Worm (Caenorhabditis elegans) whole organism, young adult: ENCODE results near the gene T28D6.5.

Experiments
- B0019.2 ChIP-seq: fragments of 200-800 bp; sonication (Bioruptor generic); conservative IDR thresholded peaks from 2 replicates; pipeline ENCODE4 v1.3.6; 2022; ENCODE audit warnings: missing genetic modification reagents, missing genetic modification characterization, missing compliant biosample characterization
- D2030.7 ChIP-seq: fragments of 200-800 bp; sonication (Bioruptor generic); IDR thresholded peaks from 2 replicates; pipeline ENCODE4 v1.3.6; 2022; ENCODE audit warnings: missing genetic modification reagents, missing genetic modification characterization, missing compliant biosample characterization
- F10E7.11 ChIP-seq: sonication (generic microtip); optimal IDR thresholded peaks from 2 replicates; lab custom pipeline; 2017; ENCODE audit warnings: mild to moderate bottlenecking, missing genetic modification characterization, moderate library complexity, missing compliant biosample characterization
- F22D6.2 ChIP-seq: sonication (generic microtip); optimal IDR thresholded peaks from 2 replicates; lab custom pipeline; 2016; ENCODE audit warnings: mild to moderate bottlenecking, missing genetic modification characterization, missing compliant biosample characterization
- F39B2.1 ChIP-seq: fragments of 200-800 bp; sonication (Bioruptor generic); IDR thresholded peaks from 2 replicates; pipeline ENCODE4 v1.3.6; 2022; ENCODE audit warnings: missing genetic modification reagents, missing genetic modification characterization, missing compliant biosample characterization
- F52B5.7 ChIP-seq: sonication (generic microtip); optimal IDR thresholded peaks from 2 replicates; lab custom pipeline; 2016; ENCODE audit warnings: mild to moderate bottlenecking, missing genetic modification characterization, missing compliant biosample characterization
- F55B11.4 ChIP-seq: sonication (generic microtip); optimal IDR thresholded peaks from 2 replicates; lab custom pipeline; 2016; ENCODE audit warnings: missing compliant biosample characterization, missing genetic modification characterization, borderline replicate concordance; ENCODE audit not compliant: insufficient read depth
- F57C9.4 ChIP-seq: sonication (generic microtip); optimal IDR thresholded peaks from 2 replicates; lab custom pipeline; 2017; ENCODE audit warnings: mild to moderate bottlenecking, missing genetic modification characterization, missing compliant biosample characterization
- K12H6.12 ChIP-seq: fragments of 200-800 bp; sonication (Bioruptor generic); optimal IDR thresholded peaks from 2 replicates; lab custom pipeline; 2018; ENCODE audit warnings: mild to moderate bottlenecking, missing genetic modification characterization, missing compliant biosample characterization
- Y53F4B.3 ChIP-seq: fragments of 200-800 bp; sonication (Bioruptor generic); IDR thresholded peaks from 2 replicates; pipeline ENCODE4 v1.3.6; 2022; ENCODE audit warnings: missing genetic modification reagents, missing genetic modification characterization, missing compliant biosample characterization
- Y56A3A.18 ChIP-seq: fragments of 200-800 bp; sonication (Bioruptor generic); IDR thresholded peaks from 2 replicates; pipeline ENCODE4 v1.3.6; 2022; ENCODE audit warnings: missing genetic modification reagents, missing genetic modification characterization, missing compliant biosample characterization
- Y95B8A.8 ChIP-seq: fragments of 200-800 bp; sonication (Bioruptor generic); IDR thresholded peaks from 2 replicates; pipeline ENCODE4 v1.3.6; 2022; ENCODE audit warnings: missing genetic modification reagents, missing genetic modification characterization, missing compliant biosample characterization
- aptf-3 ChIP-seq: fragments of 200-800 bp; sonication (Bioruptor generic); IDR thresholded peaks from 2 replicates; pipeline ENCODE4 v1.3.6; 2022; ENCODE audit warnings: missing genetic modification characterization, missing compliant biosample characterization
- atf-7 ChIP-seq: sonication (generic microtip); optimal IDR thresholded peaks from 2 replicates; lab custom pipeline; 2017; ENCODE audit warnings: mild to moderate bottlenecking, missing genetic modification characterization, missing compliant biosample characterization
- attf-5 ChIP-seq: fragments of 200-800 bp; sonication (Bioruptor generic); optimal IDR thresholded peaks from 2 replicates; lab custom pipeline; 2018; ENCODE audit warnings: mild to moderate bottlenecking, missing genetic modification characterization, missing compliant biosample characterization
- bed-2 ChIP-seq: fragments of 200-800 bp; sonication (Bioruptor generic); IDR thresholded peaks from 2 replicates; pipeline ENCODE4 v1.3.6; 2022; ENCODE audit warnings: missing genetic modification reagents, missing genetic modification characterization, missing compliant biosample characterization
- cebp-2 ChIP-seq: fragments of 200-800 bp; sonication (Bioruptor generic); IDR thresholded peaks from 2 replicates; pipeline ENCODE4 v1.3.6; 2022; ENCODE audit warnings: missing genetic modification characterization, missing compliant biosample characterization
- ceh-100 ChIP-seq: fragments of 200-800 bp; sonication (Bioruptor generic); IDR thresholded peaks from 2 replicates; pipeline ENCODE4 v1.3.6; 2022; ENCODE audit warnings: missing genetic modification reagents, missing genetic modification characterization, missing compliant biosample characterization
- ceh-40 ChIP-seq: fragments of 200-800 bp; sonication (Bioruptor generic); IDR thresholded peaks from 2 replicates; pipeline ENCODE4 v1.3.6; 2022; ENCODE audit warnings: missing genetic modification characterization, missing compliant biosample characterization
- ceh-91 ChIP-seq: fragments of 200-800 bp; sonication (Bioruptor generic); IDR thresholded peaks from 2 replicates; pipeline ENCODE4 v1.3.6; 2022; ENCODE audit warnings: missing genetic modification reagents, missing genetic modification characterization, missing compliant biosample characterization
- die-1 ChIP-seq: sonication (generic microtip); optimal IDR thresholded peaks from 2 replicates; lab custom pipeline; 2016; ENCODE audit warnings: missing genotype, mild to moderate bottlenecking, missing genetic modification characterization, missing compliant biosample characterization
- hmg-1.2 ChIP-seq: fragments of 200-800 bp; sonication (Bioruptor generic); IDR thresholded peaks from 2 replicates; pipeline ENCODE4 v1.3.6; 2022; ENCODE audit warnings: missing genetic modification reagents, missing genetic modification characterization, missing compliant biosample characterization
- hmg-20 ChIP-seq: fragments of 200-800 bp; sonication (Bioruptor generic); IDR thresholded peaks from 2 replicates; pipeline ENCODE4 v1.3.6; 2022; ENCODE audit warnings: missing genetic modification reagents, missing genetic modification characterization, missing compliant biosample characterization
- lag-1 ChIP-seq: fragments of 200-800 bp; sonication (Bioruptor generic); IDR thresholded peaks from 2 replicates; pipeline ENCODE4 v1.3.6; 2022; ENCODE audit warnings: missing genetic modification reagents, missing genetic modification characterization, missing compliant biosample characterization
- lin-26 ChIP-seq: fragments of 200-800 bp; sonication (Bioruptor generic); IDR thresholded peaks from 2 replicates; pipeline ENCODE4 v1.3.6; 2022; ENCODE audit warnings: missing genetic modification reagents, missing genetic modification characterization, missing compliant biosample characterization
- lin-40 ChIP-seq: sonication (generic microtip); optimal IDR thresholded peaks from 2 replicates; lab custom pipeline; 2016; ENCODE audit warnings: missing genetic modification characterization, mild to moderate bottlenecking, missing compliant biosample characterization, missing genotype, missing genetic modification reagents
- lin-54 ChIP-seq: fragments of 200-800 bp; sonication (Bioruptor generic); optimal IDR thresholded peaks from 2 replicates; lab custom pipeline; 2018; ENCODE audit warnings: mild to moderate bottlenecking, missing genetic modification characterization, missing compliant biosample characterization
- lsl-1 ChIP-seq: fragments of 200-800 bp; sonication (Bioruptor generic); optimal IDR thresholded peaks from 2 replicates; lab custom pipeline; 2018; ENCODE audit warnings: mild to moderate bottlenecking, missing genetic modification characterization, moderate library complexity, missing compliant biosample characterization
- lsy-27 ChIP-seq: sonication (generic microtip); optimal IDR thresholded peaks from 2 replicates; lab custom pipeline; 2017; ENCODE audit warnings: missing genetic modification characterization, mild to moderate bottlenecking, missing compliant biosample characterization, antibody characterized with exemption, missing genotype, borderline replicate concordance; ENCODE audit not compliant: insufficient read depth
- madf-10 ChIP-seq: sonication (generic microtip); optimal IDR thresholded peaks from 2 replicates; lab custom pipeline; 2016; ENCODE audit warnings: mild to moderate bottlenecking, missing genetic modification characterization, missing compliant biosample characterization
- mcd-1 ChIP-seq: fragments of 200-800 bp; sonication (Bioruptor generic); IDR thresholded peaks from 2 replicates; pipeline ENCODE4 v1.3.6; 2022; ENCODE audit warnings: missing genetic modification reagents, missing genetic modification characterization, missing compliant biosample characterization
- nfya-2 ChIP-seq: fragments of 200-800 bp; sonication (Bioruptor generic); IDR thresholded peaks from 2 replicates; pipeline ENCODE4 v1.3.6; 2022; ENCODE audit warnings: missing genetic modification reagents, missing genetic modification characterization, missing compliant biosample characterization
- nhr-80 ChIP-seq: sonication (generic microtip); optimal IDR thresholded peaks from 2 replicates; lab custom pipeline; 2016; ENCODE audit warnings: missing genetic modification characterization, missing compliant biosample characterization
- nhr-90 ChIP-seq: sonication (generic microtip); optimal IDR thresholded peaks from 2 replicates; lab custom pipeline; 2016; ENCODE audit warnings: missing genotype, mild to moderate bottlenecking, missing genetic modification characterization, missing compliant biosample characterization
- rcor-1 ChIP-seq: fragments of 200-800 bp; sonication (Bioruptor generic); IDR thresholded peaks from 2 replicates; pipeline ENCODE4 v1.3.6; 2022; ENCODE audit warnings: missing genetic modification reagents, missing genetic modification characterization, missing compliant biosample characterization
- rec-8 ChIP-seq, 2 experiments: sonication (generic microtip); optimal IDR thresholded peaks; 2 replicates each; lab custom pipeline; 2016; ENCODE audit warnings: mild to moderate bottlenecking in 2 of 2, missing genetic modification characterization in 2 of 2, missing genetic modification reagents in 2 of 2, missing genotype in 2 of 2, missing biosample characterization in 1 of 2, missing compliant biosample characterization in 1 of 2, moderate library complexity in 1 of 2
- sea-2 ChIP-seq: fragments of 200-800 bp; sonication (Bioruptor generic); IDR thresholded peaks from 2 replicates; pipeline ENCODE4 v1.3.6; 2022; ENCODE audit warnings: missing genetic modification characterization, missing compliant biosample characterization
- snpc-1.1 ChIP-seq: sonication (generic microtip); optimal IDR thresholded peaks from 2 replicates; lab custom pipeline; 2017; ENCODE audit warnings: missing genetic modification characterization, mild to moderate bottlenecking, missing compliant biosample characterization, antibody characterized with exemption, moderate library complexity, missing genotype, missing genetic modification reagents; ENCODE audit not compliant: insufficient read depth
- snpc-1.3 ChIP-seq: sonication (generic microtip); optimal IDR thresholded peaks from 2 replicates; lab custom pipeline; 2017; ENCODE audit warnings: missing genetic modification characterization, mild to moderate bottlenecking, missing compliant biosample characterization, antibody characterized with exemption, moderate library complexity, missing genotype, missing genetic modification reagents; ENCODE audit not compliant: insufficient read depth
- snpc-3.4 ChIP-seq: sonication (generic microtip); optimal IDR thresholded peaks from 2 replicates; lab custom pipeline; 2017; ENCODE audit warnings: missing genetic modification characterization, mild to moderate bottlenecking, missing compliant biosample characterization, antibody characterized with exemption, moderate library complexity, missing genotype, missing genetic modification reagents
- snpc-4 ChIP-seq, 5 experiments: fragments of 150-350 bp in 1 of 5; sonication (generic microtip) in 4 of 5; optimal IDR thresholded peaks; 2 replicates each; lab custom pipeline; 2014 to 2018; ENCODE audit warnings: missing genetic modification characterization in 5 of 5, missing biosample characterization in 3 of 5, antibody characterized with exemption in 2 of 5, mild to moderate bottlenecking in 2 of 5, missing compliant biosample characterization in 2 of 5, missing genotype in 2 of 5, moderate library complexity in 2 of 5, missing genetic modification reagents in 1 of 5
- sptf-2 ChIP-seq: fragments of 200-800 bp; sonication (Bioruptor generic); optimal IDR thresholded peaks from 2 replicates; lab custom pipeline; 2018; ENCODE audit warnings: mild to moderate bottlenecking, missing genetic modification characterization, missing compliant biosample characterization
- tbp1 ChIP-seq: fragments of 200-800 bp; sonication (Bioruptor generic); optimal IDR thresholded peaks from 2 replicates; lab custom pipeline; 2018; ENCODE audit warnings: mild to moderate bottlenecking, missing genetic modification characterization, missing compliant biosample characterization
- zfh-2 ChIP-seq: fragments of 200-800 bp; sonication (Bioruptor generic); conservative IDR thresholded peaks from 2 replicates; pipeline ENCODE4 v1.3.6; 2022; ENCODE audit warnings: missing genetic modification reagents, missing genetic modification characterization, missing compliant biosample characterization
- ztf-22 ChIP-seq: fragments of 200-800 bp; sonication (Bioruptor generic); optimal IDR thresholded peaks from 2 replicates; lab custom pipeline; 2018; ENCODE audit warnings: mild to moderate bottlenecking, missing genetic modification characterization, moderate library complexity, missing compliant biosample characterization
- ztf-26 ChIP-seq: sonication (generic microtip); optimal IDR thresholded peaks from 2 replicates; lab custom pipeline; 2017; ENCODE audit warnings: missing genetic modification characterization, missing compliant biosample characterization
- ztf-3 ChIP-seq: fragments of 200-800 bp; sonication (Bioruptor generic); optimal IDR thresholded peaks from 2 replicates; lab custom pipeline; 2018; ENCODE audit warnings: mild to moderate bottlenecking, missing genetic modification characterization, missing compliant biosample characterization

The T28D6.5 gene

ce11 chrIII:11353499-11353898 lies 20.0 kb downstream of the T28D6.5 start (continued):
- TF ChIP-seq B0019.2 (GFP tag; lab: Robert Waterston, UW) (no peak), attf-5 (GFP tag; lab: Kevin White, UChicago) (peak; percentile 3), nhr-90 (tag; lab: Kevin White, UChicago) (peak; percentile 15), lin-26 (GFP tag; lab: Robert Waterston, UW) (peak; percentile 81), Y53F4B.3 (GFP tag; lab: Robert Waterston, UW) (no peak), ztf-26 (no peak), hmg-20 (GFP tag; lab: Robert Waterston, UW) (no peak), die-1 (peak; percentile 21), Y95B8A.8 (GFP tag; lab: Robert Waterston, UW) (no peak), ceh-40 (GFP tag; lab: Robert Waterston, UW) (no peak), snpc-1.1 (tag; lab: Kevin White, UChicago) (peak; percentile 48), F10E7.11 (no peak), lag-1 (GFP tag; lab: Robert Waterston, UW) (no peak), Y56A3A.18 (GFP tag; lab: Robert Waterston, UW) (0 out of 2 replicates have a peak, but pooled peaks have one; percentile 17), D2030.7 (GFP tag; lab: Robert Waterston, UW) (peak; percentile 69), madf-10 (tag; lab: Kevin White, UChicago) (peak; percentile 4), F39B2.1 (GFP tag; lab: Robert Waterston, UW) (no peak), F52B5.7 (peak; percentile 51), snpc-4 (GFP tag; optimal IDR thresholded peaks at IDR 0.05; lab: Kevin White, UChicago) (no peak), snpc-4 (tag; optimal IDR thresholded peaks at IDR 0.05; lab: Kevin White, UChicago) (peak in 2 of 4 experiments; percentile 56 to 61), sea-2 (GFP tag; lab: Robert Waterston, UW) (no peak), bed-2 (GFP tag; lab: Robert Waterston, UW) (no peak), F57C9.4 (tag; lab: Kevin White, UChicago) (no peak), zfh-2 (GFP tag; lab: Robert Waterston, UW) (no peak), nfya-2 (GFP tag; lab: Robert Waterston, UW) (no peak), mcd-1 (GFP tag; lab: Robert Waterston, UW) (0 out of 2 replicates have a peak, but pooled peaks have one; percentile 20), aptf-3 (GFP tag; lab: Robert Waterston, UW) (no peak), rec-8 (tag; optimal IDR thresholded peaks at IDR 0.05; lab: Kevin White, UChicago) (no peak), sptf-2 (GFP tag; lab: Kevin White, UChicago) (no peak), cebp-2 (GFP tag; lab: Robert Waterston, UW) (no peak), nhr-80 (tag; lab: Kevin White, UChicago) (no peak), ztf-3 (GFP tag; lab: Kevin White, UChicago) (no peak), atf-7 (tag; lab: Kevin White, UChicago) (no peak), tbp1 (GFP tag; lab: Kevin White, UChicago) (peak; percentile 86), rcor-1 (GFP tag; lab: Robert Waterston, UW) (no peak), lin-54 (GFP tag; lab: Kevin White, UChicago) (peak; percentile 29), lsl-1 (GFP tag; lab: Kevin White, UChicago) (peak; percentile 17), ztf-22 (GFP tag; lab: Kevin White, UChicago) (no peak), K12H6.12 (tag; lab: Kevin White, UChicago) (no peak), lsy-27 (tag; lab: Kevin White, UChicago) (peak; percentile 58), F22D6.2 (tag; lab: Kevin White, UChicago) (no peak), ceh-100 (GFP tag; lab: Robert Waterston, UW) (no peak), snpc-1.3 (tag; lab: Kevin White, UChicago) (peak; percentile 19), F55B11.4 (tag; lab: Kevin White, UChicago) (no peak), lin-40 (tag; lab: Kevin White, UChicago) (no peak), ceh-91 (GFP tag; lab: Robert Waterston, UW) (no peak), hmg-1.2 (GFP tag; lab: Robert Waterston, UW) (peak; percentile 41; the same call in 1 of the 2 replicates), snpc-3.4 (tag; lab: Kevin White, UChicago) (peak; percentile 33)
